Worm (Caenorhabditis elegans) whole organism, L2 larva: ENCODE measurements around the gene snpc-1.2.

Experiments
- R02D3.7 ChIP-seq: fragments of 150-350 bp; optimal IDR thresholded peaks from 2 replicates; lab custom pipeline; 2014; ENCODE audit warnings: missing biosample characterization, missing genetic modification characterization
- ama-1 ChIP-seq: fragments of 150-350 bp; optimal IDR thresholded peaks from 2 replicates; lab custom pipeline; 2018; ENCODE audit warnings: inconsistent platforms
- fos-1 ChIP-seq: fragments of 150-350 bp; optimal IDR thresholded peaks from 2 replicates; lab custom pipeline; 2014; ENCODE audit warnings: missing biosample characterization, missing genetic modification characterization
- lin-11 ChIP-seq: fragments of 150-350 bp; sonication (generic microtip); optimal IDR thresholded peaks from 2 replicates; lab custom pipeline; 2014; ENCODE audit warnings: missing biosample characterization, missing genetic modification characterization, inconsistent platforms, mixed read lengths
- peb-1 ChIP-seq: fragments of 150-350 bp; optimal IDR thresholded peaks from 2 replicates; lab custom pipeline; 2014; ENCODE audit warnings: missing biosample characterization, missing genetic modification characterization
- skn-1 ChIP-seq: sonication (generic microtip); optimal IDR thresholded peaks from 2 replicates; lab custom pipeline; 2017; ENCODE audit warnings: missing biosample characterization, missing genetic modification characterization
- ztf-1 ChIP-seq: fragments of 200-800 bp; sonication (Bioruptor generic); conservative IDR thresholded peaks from 2 replicates; pipeline ENCODE4 v1.3.6; 2022; ENCODE audit warnings: missing genetic modification characterization, missing compliant biosample characterization

ce11 chrIII:13201079-13201478, 31.7 kb upstream of the snpc-1.2 start:
- TF ChIP-seq ama-1 (no peak), ztf-1 (GFP tag; lab: Robert Waterston, UW) (no peak), lin-11 (no peak), peb-1 (tag; lab: Kevin White, UChicago) (no peak), skn-1 (tag; lab: Kevin White, UChicago) (no peak), fos-1 (tag; lab: Kevin White, UChicago) (no peak), R02D3.7 (tag; lab: Kevin White, UChicago) (no peak)
